Fruit fly (Drosophila melanogaster): ENCODE data around the gene RhoGAP92B.

The RhoGAP92B gene

dm6 chr3R:19904865-19905373 is at the start of gene RhoGAP92B, which contains the start of gene Surf6:
Gene RhoGAP92B, plus strand, starts transcription at chr3R:19905164.
Gene Surf6, minus strand, starts transcription at chr3R:19904868.
- peak; percentile 40 to 62 for TF ChIP-seq ss (GFP tag; optimal IDR thresholded peaks at IDR 0.05)
- TF ChIP-seq CG11902 (GFP tag; optimal IDR thresholded peaks at IDR 0.05) = peak; percentile 19
- no peak for TF ChIP-seq CG4318 (GFP tag; optimal IDR thresholded peaks at IDR 0.05)
- TF ChIP-seq CG6276 (GFP tag; optimal IDR thresholded peaks at IDR 0.05) = no peak
- TF ChIP-seq CG32006 (GFP tag; optimal IDR thresholded peaks at IDR 0.05) = no peak
- TF ChIP-seq salr (GFP tag; optimal IDR thresholded peaks at IDR 0.05) = no peak
- TF ChIP-seq Blimp-1 (GFP tag; optimal IDR thresholded peaks at IDR 0.05) = no peak
- peak; percentile 62 for TF ChIP-seq net (GFP tag; optimal IDR thresholded peaks at IDR 0.05)
- 0 out of 2 replicates have a peak, but pooled peaks have one; percentile 22 for TF ChIP-seq Gug (GFP tag; IDR thresholded peaks at IDR 0.05)
- TF ChIP-seq Sox14 (GFP tag; optimal IDR thresholded peaks at IDR 0.05) = peak; percentile 76
- no peak for TF ChIP-seq CG11762 (GFP tag; optimal IDR thresholded peaks at IDR 0.05; ENCODE audit: insufficient read depth)
- TF ChIP-seq svp (GFP tag) = peak; percentile 95
- peak; percentile 49 for TF ChIP-seq CG16779 (tag; optimal IDR thresholded peaks at IDR 0.05)
- peak; percentile 97 for TF ChIP-seq CG1621 (tag; optimal IDR thresholded peaks at IDR 0.05)
- peak; percentile 73 for TF ChIP-seq Eip75B (GFP tag; optimal IDR thresholded peaks at IDR 0.05)
- peak; percentile 35 for TF ChIP-seq CG34406 (GFP tag; optimal IDR thresholded peaks at IDR 0.05)
- peak; percentile 52 for TF ChIP-seq CG6808 (GFP tag; optimal IDR thresholded peaks at IDR 0.05)
- peak; percentile 67 for TF ChIP-seq topi (GFP tag; optimal IDR thresholded peaks at IDR 0.05)
- peak; percentile 6 for TF ChIP-seq CG7368 (GFP tag; optimal IDR thresholded peaks at IDR 0.05)
- peak; percentile 42 for TF ChIP-seq OdsH (GFP tag; optimal IDR thresholded peaks at IDR 0.05)
- TF ChIP-seq Ets96B (tag; optimal IDR thresholded peaks at IDR 0.05) = peak; percentile 31
- TF ChIP-seq CG8119 (GFP tag; IDR thresholded peaks at IDR 0.05) = peak; percentile 23; the same call in 1 of the 3 replicates
- TF ChIP-seq CG6163 (GFP tag; IDR thresholded peaks at IDR 0.05) = peak; percentile 50; the same call in 2 of the 3 replicates
- TF ChIP-seq cyc (GFP tag; optimal IDR thresholded peaks at IDR 0.05) = peak; percentile 55
- no peak for TF ChIP-seq Hr38 (GFP tag; optimal IDR thresholded peaks at IDR 0.05)
- TF ChIP-seq CG8632 (GFP tag; optimal IDR thresholded peaks at IDR 0.05) = no peak
- peak; percentile 66 for TF ChIP-seq vri (GFP tag; optimal IDR thresholded peaks at IDR 0.05)
- TF ChIP-seq Eip78C (GFP tag) = peak; percentile 79
- no peak for TF ChIP-seq fd59A (GFP tag; optimal IDR thresholded peaks at IDR 0.05)
- TF ChIP-seq CG10631 (GFP tag; optimal IDR thresholded peaks at IDR 0.05) = no peak
- peak; percentile 50 for TF ChIP-seq esn (GFP tag; optimal IDR thresholded peaks at IDR 0.05)
- peak; percentile 42 for TF ChIP-seq acj6 (GFP tag; optimal IDR thresholded peaks at IDR 0.05)
- TF ChIP-seq Eip93F (GFP tag; optimal IDR thresholded peaks at IDR 0.05) = no peak
- no peak for TF ChIP-seq dac (GFP tag; optimal IDR thresholded peaks at IDR 0.05)
- TF ChIP-seq achi (GFP tag; optimal IDR thresholded peaks at IDR 0.05) = peak; percentile 62
- TF ChIP-seq CG31627 (GFP tag; optimal IDR thresholded peaks at IDR 0.05) = peak; percentile 66
- peak; percentile 29 for TF ChIP-seq fd85E (GFP tag; optimal IDR thresholded peaks at IDR 0.05)
- peak; percentile 44 for TF ChIP-seq CG9139 (GFP tag; optimal IDR thresholded peaks at IDR 0.05)
- peak; percentile 62 for TF ChIP-seq CG3919 (GFP tag; optimal IDR thresholded peaks at IDR 0.05)
- TF ChIP-seq Smox (GFP tag; optimal IDR thresholded peaks at IDR 0.05) = no peak
- peak; percentile 51 for TF ChIP-seq Hr4 (GFP tag; optimal IDR thresholded peaks at IDR 0.05)
- TF ChIP-seq pdm3 (GFP tag; optimal IDR thresholded peaks at IDR 0.05) = no peak
- TF ChIP-seq dsx (GFP tag; optimal IDR thresholded peaks at IDR 0.05; ENCODE audit: poor library complexity, severe bottlenecking) = peak; percentile 43
- TF ChIP-seq eg (GFP tag; IDR thresholded peaks at IDR 0.05) = peak; percentile 64; the same call in 2 of the 3 replicates
- TF ChIP-seq CG6792 (GFP tag; optimal IDR thresholded peaks at IDR 0.05) = peak; percentile 47
- peak; percentile 53 for TF ChIP-seq CG3032 (tag; optimal IDR thresholded peaks at IDR 0.05)
- TF ChIP-seq Lpt (GFP tag; optimal IDR thresholded peaks at IDR 0.05) = no peak
- peak; percentile 27 for TF ChIP-seq Sox15 (GFP tag; optimal IDR thresholded peaks at IDR 0.05)
- TF ChIP-seq spab (GFP tag; optimal IDR thresholded peaks at IDR 0.05) = no peak
- peak; percentile 68 for TF ChIP-seq Met (GFP tag; optimal IDR thresholded peaks at IDR 0.05)
- TF ChIP-seq Ets21C (GFP tag; optimal IDR thresholded peaks at IDR 0.05) = peak; percentile 46
- peak; percentile 77 for TF ChIP-seq CG6854 (GFP tag; optimal IDR thresholded peaks at IDR 0.05)
